Worm (Caenorhabditis elegans) whole organism, L4/young adult: ENCODE data around the gene T08G5.15.

Experiments used
- W03F9.2 ChIP-seq: fragments of 150-350 bp; optimal IDR thresholded peaks from 2 replicates; lab custom pipeline; 2014; ENCODE audit warnings: missing biosample characterization, missing genetic modification characterization
- dao-5 ChIP-seq: sonication (generic microtip); optimal IDR thresholded peaks from 2 replicates; lab custom pipeline; 2016; ENCODE audit warnings: missing genotype, missing genetic modification characterization, moderate library complexity, missing compliant biosample characterization

ce11 chrV:14064422-14064821, 41.4 kb upstream of the T08G5.15 start, which contains the start of gene D1086.21:
- no peak for TF ChIP-seq dao-5 (tag; lab: Kevin White, UChicago)
- no peak for TF ChIP-seq W03F9.2
